Worm (Caenorhabditis elegans) whole organism, L2 larva: Measurements from ENCODE around the gene srh-120.

ENCODE experiments used
- F13H6.1 ChIP-seq: sonication (generic microtip); optimal IDR thresholded peaks from 2 replicates; lab custom pipeline; 2016; ENCODE audit warnings: missing genetic modification characterization, missing compliant biosample characterization
- aly-2 ChIP-seq: fragments of 150-350 bp; optimal IDR thresholded peaks from 2 replicates; lab custom pipeline; 2014; ENCODE audit warnings: missing biosample characterization, missing genetic modification characterization
- ceh-16 ChIP-seq: fragments of 150-350 bp; optimal IDR thresholded peaks from 2 replicates; lab custom pipeline; 2014; ENCODE audit warnings: missing biosample characterization, missing genetic modification characterization
- elt-1 ChIP-seq: fragments of 150-350 bp; optimal IDR thresholded peaks from 2 replicates; lab custom pipeline; 2014; ENCODE audit warnings: missing biosample characterization, missing genetic modification characterization
- lsy-2 ChIP-seq, 2 experiments: fragments of 150-350 bp in 1 of 2; sonication (generic microtip) in 1 of 2; optimal IDR thresholded peaks; 2 replicates each; lab custom pipeline; 2014 to 2017; ENCODE audit warnings: missing biosample characterization in 2 of 2, missing genetic modification characterization in 2 of 2
- mdl-1 ChIP-seq, 2 experiments: fragments of 150-350 bp in 1 of 2; sonication (generic microtip) in 1 of 2; optimal IDR thresholded peaks; 2 replicates each; lab custom pipeline; 2017; ENCODE audit warnings: missing biosample characterization in 2 of 2, missing genetic modification characterization in 2 of 2
- nhr-10 ChIP-seq: sonication (generic microtip); optimal IDR thresholded peaks from 2 replicates; lab custom pipeline; 2017; ENCODE audit warnings: missing biosample characterization, missing genetic modification characterization
- nhr-11 ChIP-seq: fragments of 150-350 bp; optimal IDR thresholded peaks from 2 replicates; lab custom pipeline; 2014; ENCODE audit warnings: missing biosample characterization, missing genetic modification characterization
- nhr-237 ChIP-seq: fragments of 150-350 bp; optimal IDR thresholded peaks from 2 replicates; lab custom pipeline; 2014; ENCODE audit warnings: missing biosample characterization, missing genetic modification characterization
- snpc-4 ChIP-seq: fragments of 150-350 bp; optimal IDR thresholded peaks from 2 replicates; lab custom pipeline; 2014; ENCODE audit warnings: missing biosample characterization, missing genetic modification characterization
- unc-39 ChIP-seq: fragments of 150-350 bp; optimal IDR thresholded peaks from 2 replicates; lab custom pipeline; 2014; ENCODE audit warnings: missing biosample characterization, missing genetic modification characterization
- unc-62 ChIP-seq: fragments of 150-350 bp; optimal IDR thresholded peaks from 2 replicates; lab custom pipeline; 2014; ENCODE audit warnings: missing biosample characterization, missing genetic modification reagents, missing genetic modification characterization
- ztf-4 ChIP-seq: fragments of 150-350 bp; optimal IDR thresholded peaks from 2 replicates; lab custom pipeline; 2014; ENCODE audit warnings: missing biosample characterization, missing genetic modification characterization

ce11 chrV:17347602-17348001 lies 47.9 kb upstream of the srh-120 start, which contains the start of gene skr-5:
- no peak for TF ChIP-seq unc-62
- TF ChIP-seq ztf-4 (tag; lab: Kevin White, UChicago), result no peak
- TF ChIP-seq nhr-237, result no peak
- TF ChIP-seq lsy-2 (tag; optimal IDR thresholded peaks at IDR 0.05; lab: Kevin White, UChicago), result no peak
- no peak for TF ChIP-seq aly-2
- no peak for TF ChIP-seq elt-1 (tag; lab: Kevin White, UChicago)
- TF ChIP-seq F13H6.1, result no peak
- no peak for TF ChIP-seq unc-39
- TF ChIP-seq nhr-10 (tag; lab: Kevin White, UChicago), result no peak
- TF ChIP-seq nhr-11 (tag; lab: Kevin White, UChicago), result no peak
- no peak for TF ChIP-seq mdl-1 (tag; optimal IDR thresholded peaks at IDR 0.05; lab: Kevin White, UChicago)
- no peak for TF ChIP-seq ceh-16 (tag; lab: Kevin White, UChicago)
- no peak for TF ChIP-seq snpc-4 (tag; lab: Kevin White, UChicago)
